Fruit fly (Drosophila melanogaster) whole organism, embryonic: ENCODE measurements around the gene CG33702.

Experiments used
- CG10543 ChIP-seq: fragments of 200-800 bp; sonication (Bioruptor generic); optimal IDR thresholded peaks from 3 replicates; lab custom pipeline; 2017; ENCODE audit warnings: missing biosample characterization, mild to moderate bottlenecking, missing genetic modification characterization, moderate library complexity
- CG12659 ChIP-seq: fragments of 200-800 bp; sonication (Bioruptor generic); optimal IDR thresholded peaks from 3 replicates; lab custom pipeline; 2017; ENCODE audit warnings: mild to moderate bottlenecking, missing biosample characterization, missing genetic modification reagents, missing genetic modification characterization
- CG13287 ChIP-seq: fragments of 200-800 bp; sonication (Bioruptor generic); IDR thresholded peaks from 2 replicates; pipeline ENCODE4 v1.3.6; 2022; ENCODE audit warnings: missing biosample characterization, missing genetic modification characterization; ENCODE audit not compliant: partially characterized antibody
- CG13424 ChIP-seq: fragments of 200-800 bp; sonication (Bioruptor generic); optimal IDR thresholded peaks from 2 replicates; lab custom pipeline; 2019; ENCODE audit warnings: missing biosample characterization, mild to moderate bottlenecking, missing genetic modification characterization, moderate library complexity
- CG14441 ChIP-seq: fragments of 200-800 bp; sonication (Bioruptor generic); IDR thresholded peaks from 2 replicates; pipeline ENCODE4 v1.3.6; 2022; ENCODE audit warnings: missing biosample characterization, missing genetic modification characterization
- CG15601 ChIP-seq: fragments of 200-800 bp; sonication (Bioruptor generic); optimal IDR thresholded peaks from 3 replicates; lab custom pipeline; 2019; ENCODE audit warnings: missing biosample characterization, mild to moderate bottlenecking, missing genetic modification characterization, moderate library complexity
- CG16813 ChIP-seq: fragments of 200-800 bp; sonication (Bioruptor generic); IDR thresholded peaks from 3 replicates; pipeline ENCODE4 v1.3.6; 2022; ENCODE audit warnings: missing biosample characterization, missing genetic modification characterization; ENCODE audit not compliant: partially characterized antibody
- CG17186 ChIP-seq: fragments of 200-800 bp; sonication (Bioruptor generic); optimal IDR thresholded peaks from 3 replicates; lab custom pipeline; 2017; ENCODE audit warnings: missing biosample characterization, missing genetic modification reagents, missing genetic modification characterization
- CG17359 ChIP-seq: fragments of 200-800 bp; sonication (Bioruptor generic); optimal IDR thresholded peaks from 3 replicates; lab custom pipeline; 2018; ENCODE audit warnings: missing biosample characterization, mild to moderate bottlenecking, missing genetic modification characterization, moderate library complexity
- CG18011 ChIP-seq: fragments of 200-800 bp; sonication (Bioruptor generic); optimal IDR thresholded peaks from 2 replicates; lab custom pipeline; 2017; ENCODE audit warnings: missing biosample characterization, missing genetic modification characterization, mild to moderate bottlenecking, moderate library complexity, missing genotype
- CG2120 ChIP-seq: fragments of 200-800 bp; sonication (Bioruptor generic); optimal IDR thresholded peaks from 3 replicates; lab custom pipeline; 2016; ENCODE audit warnings: missing biosample characterization, missing genetic modification characterization
- CG2875 ChIP-seq: fragments of 200-800 bp; sonication (Bioruptor generic); optimal IDR thresholded peaks from 2 replicates; lab custom pipeline; 2017; ENCODE audit warnings: missing biosample characterization, mild to moderate bottlenecking, missing genetic modification characterization, missing genetic modification reagents
- CG31224 ChIP-seq: fragments of 200-800 bp; sonication (Bioruptor generic); IDR thresholded peaks from 2 replicates; pipeline ENCODE4 v1.3.6; 2022; ENCODE audit warnings: missing biosample characterization, missing genetic modification characterization
- CG4424 ChIP-seq: fragments of 200-800 bp; sonication (Bioruptor generic); optimal IDR thresholded peaks from 3 replicates; lab custom pipeline; 2016; ENCODE audit warnings: missing biosample characterization, missing genetic modification characterization
- CG4617 ChIP-seq: fragments of 200-800 bp; sonication (Bioruptor generic); optimal IDR thresholded peaks from 3 replicates; lab custom pipeline; 2016; ENCODE audit warnings: missing biosample characterization, missing genetic modification characterization, borderline replicate concordance
- CG6791 ChIP-seq: fragments of 200-800 bp; sonication (Bioruptor generic); IDR thresholded peaks from 3 replicates; pipeline ENCODE4 v1.3.6; 2022; ENCODE audit warnings: missing biosample characterization, missing genetic modification characterization; ENCODE audit not compliant: partially characterized antibody
- CG7745 ChIP-seq: fragments of 200-800 bp; sonication (Bioruptor generic); optimal IDR thresholded peaks from 2 replicates; lab custom pipeline; 2018; ENCODE audit warnings: missing biosample characterization, mild to moderate bottlenecking, missing genetic modification characterization, moderate library complexity
- CG8924 ChIP-seq: fragments of 200-800 bp; optimal IDR thresholded peaks from 3 replicates; lab custom pipeline; 2019; ENCODE audit warnings: missing biosample characterization, mild to moderate bottlenecking, missing genetic modification characterization, moderate library complexity
- CTCF ChIP-seq: fragments of 200-800 bp; sonication (Bioruptor generic); optimal IDR thresholded peaks from 2 replicates; lab custom pipeline; 2017; ENCODE audit warnings: missing biosample characterization, mild to moderate bottlenecking, missing genetic modification characterization, moderate library complexity
- E2f2 ChIP-seq: fragments of 200-800 bp; sonication (Bioruptor generic); IDR thresholded peaks from 2 replicates; pipeline ENCODE4 v1.3.6; 2022; ENCODE audit warnings: missing biosample characterization, missing genetic modification characterization
- Ets97D ChIP-seq: fragments of 200-800 bp; sonication (Bioruptor generic); optimal IDR thresholded peaks from 3 replicates; lab custom pipeline; 2016; ENCODE audit warnings: missing biosample characterization, missing genetic modification characterization
- HLHmδ ChIP-seq: fragments of 200-800 bp; sonication (Bioruptor generic); optimal IDR thresholded peaks from 2 replicates; lab custom pipeline; 2018; ENCODE audit warnings: missing biosample characterization, mild to moderate bottlenecking, missing genetic modification characterization, moderate library complexity
- MBD-R2 ChIP-seq: fragments of 200-800 bp; sonication (Bioruptor generic); IDR thresholded peaks from 2 replicates; pipeline ENCODE4 v1.3.6; 2022; ENCODE audit warnings: missing biosample characterization, missing genetic modification characterization
- MESR4 ChIP-seq: fragments of 200-800 bp; sonication (Bioruptor generic); optimal IDR thresholded peaks from 2 replicates; lab custom pipeline; 2018; ENCODE audit warnings: missing biosample characterization, mild to moderate bottlenecking, missing genetic modification characterization, moderate library complexity
- NK7.1 ChIP-seq: fragments of 200-800 bp; sonication (Bioruptor generic); optimal IDR thresholded peaks from 3 replicates; lab custom pipeline; 2016; ENCODE audit warnings: missing biosample characterization, missing genetic modification characterization
- Pdp1 ChIP-seq, 2 experiments: fragments of 200-800 bp; sonication (Bioruptor generic); optimal IDR thresholded peaks; 3 replicates each; lab custom pipeline; 2016; ENCODE audit warnings: missing biosample characterization in 2 of 2, missing genetic modification characterization in 2 of 2, mild to moderate bottlenecking in 1 of 2, moderate library complexity in 1 of 2
- Spps ChIP-seq: fragments of 200-800 bp; sonication (Bioruptor generic); optimal IDR thresholded peaks from 2 replicates; lab custom pipeline; 2018; ENCODE audit warnings: missing biosample characterization, mild to moderate bottlenecking, missing genetic modification characterization
- Sry-β ChIP-seq: fragments of 200-800 bp; sonication (Bioruptor generic); optimal IDR thresholded peaks from 2 replicates; lab custom pipeline; 2018; ENCODE audit warnings: missing biosample characterization, mild to moderate bottlenecking, missing genetic modification characterization, moderate library complexity
- Stat92E ChIP-seq, 3 experiments: fragments of >200 bp in 2 of 3; fragments of 200-800 bp in 1 of 3; sonication (Bioruptor generic) in 1 of 3; optimal IDR thresholded peaks; 2 replicates each; lab custom pipeline; 2017 to 2019; ENCODE audit warnings: missing biosample characterization in 3 of 3, missing genetic modification characterization in 3 of 3, mild to moderate bottlenecking in 1 of 3, moderate library complexity in 1 of 3
- Usf ChIP-seq: fragments of 200-800 bp; sonication (Bioruptor generic); optimal IDR thresholded peaks from 2 replicates; lab custom pipeline; 2017; ENCODE audit warnings: missing genotype, missing biosample characterization, missing genetic modification characterization
- YL-1 ChIP-seq: fragments of 200-800 bp; sonication (Bioruptor generic); optimal IDR thresholded peaks from 3 replicates; lab custom pipeline; 2017; ENCODE audit warnings: missing biosample characterization, mild to moderate bottlenecking, missing genetic modification characterization
- abd-A ChIP-seq: fragments of 200-800 bp; sonication (Bioruptor generic); optimal IDR thresholded peaks from 3 replicates; lab custom pipeline; 2019; ENCODE audit warnings: missing biosample characterization, mild to moderate bottlenecking, missing genetic modification characterization, moderate library complexity
- bigmax ChIP-seq: fragments of 200-800 bp; sonication (Bioruptor generic); optimal IDR thresholded peaks from 2 replicates; lab custom pipeline; 2018; ENCODE audit warnings: missing biosample characterization, mild to moderate bottlenecking, missing genetic modification characterization
- btn ChIP-seq: fragments of 200-800 bp; sonication (Bioruptor generic); optimal IDR thresholded peaks from 2 replicates; lab custom pipeline; 2016; ENCODE audit warnings: missing biosample characterization, missing genetic modification characterization
- exex ChIP-seq: fragments of 200-800 bp; sonication (Bioruptor generic); optimal IDR thresholded peaks from 4 replicates; lab custom pipeline; 2018; ENCODE audit warnings: missing biosample characterization, mild to moderate bottlenecking, missing genetic modification characterization, moderate library complexity
- gem ChIP-seq: fragments of 200-800 bp; sonication (Bioruptor generic); optimal IDR thresholded peaks from 2 replicates; lab custom pipeline; 2019; ENCODE audit warnings: missing biosample characterization, mild to moderate bottlenecking, missing genetic modification characterization, moderate library complexity
- hkb ChIP-seq, 2 experiments: fragments of 200-800 bp in 1 of 2; fragments of >200 bp in 1 of 2; sonication (Bioruptor generic) in 1 of 2; IDR thresholded peaks in 1 of 2; optimal IDR thresholded peaks in 1 of 2; 2 replicates each; pipeline versions ENCODE4 v1.3.6 to Lab custom; 2017 to 2022; ENCODE audit warnings: missing biosample characterization in 1 of 2, missing genetic modification characterization in 1 of 2
- hth ChIP-seq: fragments of >200 bp; optimal IDR thresholded peaks from 2 replicates; lab custom pipeline; 2017; ENCODE audit warnings: inconsistent platforms
- ind ChIP-seq: fragments of 200-800 bp; sonication (Bioruptor generic); optimal IDR thresholded peaks from 3 replicates; lab custom pipeline; 2016; ENCODE audit warnings: missing biosample characterization, missing genetic modification characterization
- insv ChIP-seq, 2 experiments: fragments of 200-800 bp; sonication (Bioruptor generic); optimal IDR thresholded peaks; 3 replicates each; lab custom pipeline; 2016 to 2018; ENCODE audit warnings: missing biosample characterization in 2 of 2, missing genetic modification characterization in 2 of 2
- klu ChIP-seq: fragments of 200-800 bp; sonication (Bioruptor generic); IDR thresholded peaks from 2 replicates; pipeline ENCODE4 v1.3.6; 2022; ENCODE audit warnings: missing biosample characterization, missing genetic modification characterization
- luna ChIP-seq: fragments of 200-800 bp; sonication (Bioruptor generic); optimal IDR thresholded peaks from 2 replicates; lab custom pipeline; 2016; ENCODE audit warnings: missing biosample characterization, missing genetic modification characterization
- otp ChIP-seq: fragments of 200-800 bp; sonication (Bioruptor generic); IDR thresholded peaks from 3 replicates; pipeline ENCODE4, ENCODE4 v1.3.6; 2022; ENCODE audit warnings: missing biosample characterization, missing genetic modification characterization
- sd ChIP-seq: fragments of 200-800 bp; sonication (Bioruptor generic); optimal IDR thresholded peaks from 3 replicates; lab custom pipeline; 2018; ENCODE audit warnings: missing biosample characterization, mild to moderate bottlenecking, missing genetic modification characterization, moderate library complexity
- shn ChIP-seq: fragments of 200-800 bp; sonication (Bioruptor generic); optimal IDR thresholded peaks from 3 replicates; lab custom pipeline; 2016; ENCODE audit warnings: missing biosample characterization, missing genetic modification characterization
- sisA ChIP-seq: fragments of 200-800 bp; sonication (Bioruptor generic); IDR thresholded peaks from 2 replicates; pipeline ENCODE4 v1.3.6; 2022; ENCODE audit warnings: missing biosample characterization, missing genetic modification characterization
- stwl ChIP-seq: fragments of 200-800 bp; sonication (Bioruptor generic); optimal IDR thresholded peaks from 3 replicates; lab custom pipeline; 2018; ENCODE audit warnings: missing biosample characterization, mild to moderate bottlenecking, missing genetic modification characterization, moderate library complexity
- toy ChIP-seq: fragments of 200-800 bp; sonication (Bioruptor generic); IDR thresholded peaks from 2 replicates; pipeline ENCODE4 v1.3.6; 2022; ENCODE audit warnings: missing biosample characterization, missing genetic modification characterization
- trem ChIP-seq: fragments of 200-800 bp; optimal IDR thresholded peaks from 3 replicates; lab custom pipeline; 2019; ENCODE audit warnings: missing biosample characterization, mild to moderate bottlenecking, missing genetic modification characterization, moderate library complexity
- wdn ChIP-seq: fragments of 200-800 bp; sonication (Bioruptor generic); IDR thresholded peaks from 2 replicates; pipeline ENCODE4 v1.3.6; 2022; ENCODE audit warnings: missing biosample characterization, missing genetic modification characterization

The CG33702 gene

dm6 chr3L:9487586-9487985 lies 25.6 kb downstream of the CG33702 start, which contains the start of gene pall (continued):
- TF ChIP-seq CG31224 (GFP tag; lab: Robert Waterston, UW), result no peak
- no peak for TF ChIP-seq shn (GFP tag; lab: Kevin White, UChicago)
- peak; percentile 60 for TF ChIP-seq MBD-R2
- TF ChIP-seq Pdp1 (GFP tag; optimal IDR thresholded peaks at IDR 0.05; lab: Kevin White, UChicago), result peak in 1 of 2 experiments; percentile 18
- peak; percentile 38 for TF ChIP-seq CG8924
- peak; percentile 54; the same call in 1 of the 2 replicates for TF ChIP-seq CG13287 (GFP tag; lab: Robert Waterston, UW)
- no peak for TF ChIP-seq NK7.1 (GFP tag; lab: Kevin White, UChicago)
- TF ChIP-seq Stat92E (GFP tag; optimal IDR thresholded peaks at IDR 0.05; lab: Kevin White, UChicago), result peak in 1 of 3 experiments; percentile 56
- peak; percentile 63 for TF ChIP-seq YL-1 (GFP tag; lab: Kevin White, UChicago)
- TF ChIP-seq stwl (tag; lab: Kevin White, UChicago), result peak; percentile 79
- TF ChIP-seq Sry-β, result no peak
- peak; percentile 20 for TF ChIP-seq CG15601
- TF ChIP-seq gem (tag; lab: Kevin White, UChicago), result no peak
- no peak for TF ChIP-seq klu
- no peak for TF ChIP-seq CG14441 (GFP tag; lab: Robert Waterston, UW)
- no peak for TF ChIP-seq btn
- no peak for TF ChIP-seq HLHmδ (GFP tag; lab: Kevin White, UChicago)
- no peak for TF ChIP-seq ind (GFP tag; lab: Kevin White, UChicago)
- no peak for TF ChIP-seq CG4424 (GFP tag; lab: Kevin White, UChicago)
- peak; percentile 63 for TF ChIP-seq CTCF (GFP tag; lab: Kevin White, UChicago)
- TF ChIP-seq sd, result no peak
- peak; percentile 2 for TF ChIP-seq exex (tag; lab: Kevin White, UChicago)
- TF ChIP-seq CG4617 (GFP tag; lab: Kevin White, UChicago), result peak; percentile 77
- TF ChIP-seq CG2120 (GFP tag; lab: Kevin White, UChicago), result no peak
- TF ChIP-seq CG17186, result no peak
- TF ChIP-seq bigmax (GFP tag; lab: Kevin White, UChicago), result no peak
- TF ChIP-seq Spps (tag; lab: Kevin White, UChicago), result no peak
- no peak for TF ChIP-seq wdn (GFP tag; lab: Robert Waterston, UW)
- TF ChIP-seq abd-A (tag; lab: Kevin White, UChicago), result no peak
- TF ChIP-seq otp (GFP tag; lab: Robert Waterston, UW), result no peak
- TF ChIP-seq insv (GFP tag; optimal IDR thresholded peaks at IDR 0.05; lab: Kevin White, UChicago), result no peak
- TF ChIP-seq CG17359 (tag; lab: Kevin White, UChicago), result no peak
- no peak for TF ChIP-seq toy
- peak; percentile 38 for TF ChIP-seq Ets97D (GFP tag; lab: Kevin White, UChicago)
- no peak for TF ChIP-seq hkb (optimal IDR thresholded peaks at IDR 0.05; lab: Kevin White, UChicago)
- TF ChIP-seq hkb (GFP tag; IDR thresholded peaks at IDR 0.05; lab: Robert Waterston, UW), result no peak; the same call in 1 of the 2 replicates
- 0 out of 3 replicates have a peak, but pooled peaks have one; percentile 16 for TF ChIP-seq CG16813 (GFP tag; lab: Robert Waterston, UW)
- TF ChIP-seq CG7745 (tag; lab: Kevin White, UChicago), result no peak
- TF ChIP-seq CG6791 (GFP tag; lab: Robert Waterston, UW), result no peak
- TF ChIP-seq luna, result no peak
- TF ChIP-seq CG13424, result no peak
- TF ChIP-seq CG12659 (GFP tag; lab: Kevin White, UChicago), result peak; percentile 64
- no peak for TF ChIP-seq CG2875 (GFP tag; lab: Kevin White, UChicago)
- TF ChIP-seq MESR4 (GFP tag; lab: Kevin White, UChicago), result peak; percentile 85
- TF ChIP-seq CG18011, result no peak
- TF ChIP-seq sisA, result no peak
- no peak for TF ChIP-seq CG10543 (GFP tag; lab: Kevin White, UChicago)
- peak; percentile 60 for TF ChIP-seq trem (tag; lab: Kevin White, UChicago)
- TF ChIP-seq Usf (GFP tag; lab: Kevin White, UChicago), result no peak
- no peak for TF ChIP-seq hth (lab: Kevin White, UChicago)
- TF ChIP-seq E2f2 (GFP tag; lab: Robert Waterston, UW), result peak; percentile 57; the same call in 1 of the 2 replicates
